Fruit fly (Drosophila melanogaster) whole organism, embryonic: ENCODE measurements around the gene CG34163.

Source experiments
- Atf6 ChIP-seq: fragments of 200-800 bp; sonication (Bioruptor generic); IDR thresholded peaks from 2 replicates; pipeline ENCODE4 v1.3.6; 2022; ENCODE audit warnings: missing biosample characterization, missing genetic modification characterization
- Bgb ChIP-seq: fragments of 200-800 bp; sonication (Bioruptor generic); IDR thresholded peaks from 2 replicates; pipeline ENCODE4 v1.3.6; 2022; ENCODE audit warnings: missing biosample characterization, missing genetic modification characterization; ENCODE audit not compliant: partially characterized antibody
- BtbVII ChIP-seq: fragments of 200-800 bp; sonication (Bioruptor generic); optimal IDR thresholded peaks from 3 replicates; lab custom pipeline; 2017; ENCODE audit warnings: missing biosample characterization, mild to moderate bottlenecking, missing genetic modification characterization
- Bteb2 ChIP-seq: fragments of 200-800 bp; sonication (Bioruptor generic); optimal IDR thresholded peaks from 2 replicates; lab custom pipeline; 2016; ENCODE audit warnings: missing biosample characterization, missing genetic modification characterization
- CG11696 ChIP-seq: fragments of 200-800 bp; sonication (Bioruptor generic); IDR thresholded peaks from 2 replicates; pipeline ENCODE4 v1.3.6; 2022; ENCODE audit warnings: missing biosample characterization, missing genetic modification characterization
- CG12236 ChIP-seq: fragments of 200-800 bp; sonication (Bioruptor generic); optimal IDR thresholded peaks from 2 replicates; lab custom pipeline; 2016; ENCODE audit warnings: missing biosample characterization, missing genetic modification characterization
- CG12659 ChIP-seq: fragments of 200-800 bp; sonication (Bioruptor generic); optimal IDR thresholded peaks from 3 replicates; lab custom pipeline; 2017; ENCODE audit warnings: mild to moderate bottlenecking, missing biosample characterization, missing genetic modification reagents, missing genetic modification characterization
- CG15073 ChIP-seq: fragments of 200-800 bp; sonication (Bioruptor generic); optimal IDR thresholded peaks from 2 replicates; lab custom pipeline; 2016; ENCODE audit warnings: missing biosample characterization, missing genetic modification characterization
- CG15479 ChIP-seq: fragments of 200-800 bp; sonication (Bioruptor generic); optimal IDR thresholded peaks from 3 replicates; lab custom pipeline; 2019; ENCODE audit warnings: missing biosample characterization, mild to moderate bottlenecking, missing genetic modification characterization, moderate library complexity
- CG15514 ChIP-seq: fragments of 200-800 bp; sonication (Bioruptor generic); optimal IDR thresholded peaks from 3 replicates; lab custom pipeline; 2017; ENCODE audit warnings: missing biosample characterization, missing genetic modification characterization, mild to moderate bottlenecking, moderate library complexity, missing genetic modification reagents
- CG17568 ChIP-seq: fragments of 200-800 bp; sonication (Bioruptor generic); optimal IDR thresholded peaks from 2 replicates; lab custom pipeline; 2018; ENCODE audit warnings: missing biosample characterization, mild to moderate bottlenecking, missing genetic modification characterization, moderate library complexity
- CG31365 ChIP-seq: fragments of 200-800 bp; sonication (Bioruptor generic); optimal IDR thresholded peaks from 2 replicates; lab custom pipeline; 2018; ENCODE audit warnings: missing biosample characterization, mild to moderate bottlenecking, missing genetic modification characterization
- CG31441 ChIP-seq: fragments of 200-800 bp; sonication (Bioruptor generic); IDR thresholded peaks from 2 replicates; pipeline ENCODE4 v1.3.6; 2022; ENCODE audit warnings: missing biosample characterization, missing genetic modification characterization
- CG4360 ChIP-seq: fragments of 200-800 bp; sonication (Bioruptor generic); IDR thresholded peaks from 2 replicates; pipeline ENCODE4 v1.3.6; 2022; ENCODE audit warnings: missing biosample characterization, missing genetic modification characterization
- CG5180 ChIP-seq: fragments of 200-800 bp; sonication (Bioruptor generic); optimal IDR thresholded peaks from 3 replicates; lab custom pipeline; 2017; ENCODE audit warnings: missing biosample characterization, missing genetic modification characterization, mild to moderate bottlenecking, moderate library complexity, missing genetic modification reagents
- CG6272 ChIP-seq: fragments of 200-800 bp; sonication (Bioruptor generic); IDR thresholded peaks from 2 replicates; pipeline ENCODE4 v1.3.6; 2022; ENCODE audit warnings: missing biosample characterization, missing genetic modification characterization
- CG7372 ChIP-seq: fragments of 200-800 bp; sonication (Bioruptor generic); IDR thresholded peaks from 2 replicates; pipeline ENCODE4 v1.3.6; 2022; ENCODE audit warnings: missing biosample characterization, missing genetic modification characterization
- CG8281 ChIP-seq: fragments of 200-800 bp; sonication (Bioruptor generic); optimal IDR thresholded peaks from 2 replicates; lab custom pipeline; 2018; ENCODE audit warnings: missing biosample characterization, mild to moderate bottlenecking, missing genetic modification characterization, moderate library complexity
- CG8290 ChIP-seq, 3 experiments: fragments of 200-800 bp; sonication (Bioruptor generic); optimal IDR thresholded peaks; 2 replicates each; lab custom pipeline; 2016 to 2019; ENCODE audit warnings: missing biosample characterization in 3 of 3, missing genetic modification characterization in 3 of 3, mild to moderate bottlenecking in 2 of 3, moderate library complexity in 1 of 3
- CG9727 ChIP-seq: fragments of 200-800 bp; sonication (Bioruptor generic); optimal IDR thresholded peaks from 3 replicates; lab custom pipeline; 2017; ENCODE audit warnings: missing biosample characterization, mild to moderate bottlenecking, missing genetic modification characterization
- CG9817 ChIP-seq: fragments of 200-800 bp; sonication (Bioruptor generic); optimal IDR thresholded peaks from 2 replicates; lab custom pipeline; 2018; ENCODE audit warnings: missing biosample characterization, mild to moderate bottlenecking, missing genetic modification characterization, moderate library complexity
- CG9932 ChIP-seq: fragments of 200-800 bp; sonication (Bioruptor generic); IDR thresholded peaks from 2 replicates; pipeline ENCODE4 v1.3.6; 2022; ENCODE audit warnings: missing biosample characterization, missing genetic modification characterization
- Dref ChIP-seq: fragments of 200-800 bp; sonication (Bioruptor generic); IDR thresholded peaks from 2 replicates; pipeline ENCODE4 v1.3.6; 2022; ENCODE audit warnings: missing biosample characterization, missing genetic modification characterization
- H2.0 ChIP-seq: fragments of 200-800 bp; sonication (Bioruptor generic); IDR thresholded peaks from 2 replicates; pipeline ENCODE4 v1.3.6; 2022; ENCODE audit warnings: missing biosample characterization, missing genetic modification characterization
- Hr39 ChIP-seq: fragments of >200 bp; optimal IDR thresholded peaks from 2 replicates; lab custom pipeline; 2017
- Hr78 ChIP-seq, 2 experiments: fragments of 200-800 bp in 1 of 2; fragments of >200 bp in 1 of 2; sonication (Bioruptor generic) in 1 of 2; optimal IDR thresholded peaks; 2 replicates each; lab custom pipeline; 2017 to 2019; ENCODE audit warnings: missing biosample characterization in 2 of 2, missing genetic modification characterization in 2 of 2, mild to moderate bottlenecking in 1 of 2, moderate library complexity in 1 of 2
- Lhr ChIP-seq: fragments of 200-800 bp; sonication (Bioruptor generic); optimal IDR thresholded peaks from 3 replicates; lab custom pipeline; 2017; ENCODE audit warnings: mild to moderate bottlenecking, missing biosample characterization, missing genetic modification reagents, missing genetic modification characterization
- NC2α ChIP-seq: fragments of 200-800 bp; sonication (Bioruptor generic); optimal IDR thresholded peaks from 2 replicates; lab custom pipeline; 2016; ENCODE audit warnings: missing biosample characterization, missing genetic modification characterization
- Neu2 ChIP-seq: fragments of 200-800 bp; sonication (Bioruptor generic); optimal IDR thresholded peaks from 3 replicates; lab custom pipeline; 2016; ENCODE audit warnings: missing biosample characterization, missing genetic modification characterization, borderline replicate concordance
- Opbp ChIP-seq: fragments of 200-800 bp; sonication (Bioruptor generic); IDR thresholded peaks from 3 replicates; pipeline ENCODE4 v1.3.6; 2022; ENCODE audit warnings: missing biosample characterization, missing genetic modification characterization; ENCODE audit not compliant: partially characterized antibody
- Rfx ChIP-seq: fragments of 200-800 bp; sonication (Bioruptor generic); IDR thresholded peaks from 2 replicates; pipeline ENCODE4 v1.3.6; 2022; ENCODE audit warnings: missing biosample characterization, missing genetic modification characterization
- Scr ChIP-seq: fragments of 200-800 bp; sonication (Bioruptor generic); IDR thresholded peaks from 2 replicates; pipeline ENCODE4 v1.3.6; 2022; ENCODE audit warnings: missing biosample characterization, missing genetic modification characterization; ENCODE audit not compliant: partially characterized antibody
- Taf1 ChIP-seq: fragments of 200-800 bp; sonication (Bioruptor generic); IDR thresholded peaks from 2 replicates; pipeline ENCODE4 v1.3.6; 2022; ENCODE audit warnings: missing biosample characterization, missing genetic modification characterization
- Trl ChIP-seq, 3 experiments: fragments of >200 bp in 2 of 3; fragments of 200-800 bp in 1 of 3; sonication (Bioruptor generic) in 1 of 3; optimal IDR thresholded peaks; 2 replicates in 1 of 3; 3 replicates in 2 of 3; lab custom pipeline; 2016 to 2017; ENCODE audit warnings: missing biosample characterization in 1 of 3, missing genetic modification characterization in 1 of 3
- abd-A ChIP-seq: fragments of 200-800 bp; sonication (Bioruptor generic); optimal IDR thresholded peaks from 3 replicates; lab custom pipeline; 2019; ENCODE audit warnings: missing biosample characterization, mild to moderate bottlenecking, missing genetic modification characterization, moderate library complexity
- az2 ChIP-seq: fragments of 200-800 bp; sonication (Bioruptor generic); optimal IDR thresholded peaks from 3 replicates; lab custom pipeline; 2016; ENCODE audit warnings: missing biosample characterization, missing genetic modification characterization
- chif ChIP-seq, 2 experiments: fragments of 200-800 bp; sonication (Bioruptor generic); optimal IDR thresholded peaks; 3 replicates each; lab custom pipeline; 2016; ENCODE audit warnings: missing biosample characterization in 2 of 2, missing genetic modification characterization in 2 of 2
- crc ChIP-seq: fragments of 200-800 bp; sonication (Bioruptor generic); optimal IDR thresholded peaks from 2 replicates; lab custom pipeline; 2016; ENCODE audit warnings: missing biosample characterization, missing genetic modification characterization
- dm ChIP-seq: fragments of 200-800 bp; sonication (Bioruptor generic); optimal IDR thresholded peaks from 3 replicates; lab custom pipeline; 2016; ENCODE audit warnings: missing biosample characterization, missing genetic modification characterization
- dpn ChIP-seq, 2 experiments: fragments of 200-800 bp; sonication (Bioruptor generic); optimal IDR thresholded peaks; 3 replicates each; lab custom pipeline; 2016; ENCODE audit warnings: missing biosample characterization in 2 of 2, missing genetic modification characterization in 2 of 2
- ftz-f1 ChIP-seq: fragments of 200-800 bp; sonication (Bioruptor generic); optimal IDR thresholded peaks from 2 replicates; lab custom pipeline; 2016; ENCODE audit warnings: missing biosample characterization, missing genetic modification characterization
- jumu ChIP-seq: fragments of 200-800 bp; sonication (Bioruptor generic); optimal IDR thresholded peaks from 3 replicates; lab custom pipeline; 2016; ENCODE audit warnings: missing biosample characterization, missing genetic modification characterization
- prd ChIP-seq, 3 experiments: fragments of >200 bp in 2 of 3; fragments of 200-800 bp in 1 of 3; sonication (Bioruptor generic) in 1 of 3; optimal IDR thresholded peaks in 2 of 3; IDR thresholded peaks in 1 of 3; 2 replicates in 2 of 3; 3 replicates in 1 of 3; pipeline versions ENCODE4 v1.3.6 to Lab custom; 2017 to 2022; ENCODE audit warnings: missing biosample characterization in 1 of 3, missing genetic modification characterization in 1 of 3
- pros ChIP-seq: fragments of 200-800 bp; sonication (Bioruptor generic); optimal IDR thresholded peaks from 3 replicates; lab custom pipeline; 2019; ENCODE audit warnings: missing biosample characterization, mild to moderate bottlenecking, missing genetic modification characterization, moderate library complexity
- ro ChIP-seq: fragments of 200-800 bp; sonication (Bioruptor generic); IDR thresholded peaks from 2 replicates; pipeline ENCODE4 v1.3.6; 2022; ENCODE audit warnings: missing biosample characterization, missing genetic modification characterization
- run ChIP-seq: fragments of 200-800 bp; sonication (Bioruptor generic); optimal IDR thresholded peaks from 3 replicates; lab custom pipeline; 2018; ENCODE audit warnings: missing biosample characterization, mild to moderate bottlenecking, missing genetic modification characterization
- sqz ChIP-seq: fragments of 200-800 bp; sonication (Bioruptor generic); optimal IDR thresholded peaks from 3 replicates; lab custom pipeline; 2018; ENCODE audit warnings: missing biosample characterization, mild to moderate bottlenecking, missing genetic modification characterization
- z ChIP-seq: fragments of 200-800 bp; sonication (Bioruptor generic); IDR thresholded peaks from 3 replicates; pipeline ENCODE4 v1.3.6; 2022; ENCODE audit warnings: missing biosample characterization, missing genetic modification characterization

Gene CG34163

dm6 chr2L:11970853-11971397 is 17.1 kb upstream of the CG34163 start (continued):
- TF ChIP-seq CG8281 (tag; lab: Kevin White, UChicago) (no peak), dpn (GFP tag; optimal IDR thresholded peaks at IDR 0.05; lab: Kevin White, UChicago) (peak in 1 of 2 experiments; percentile 2), Rfx (GFP tag; lab: Robert Waterston, UW) (peak; percentile 53), CG9817 (tag; lab: Kevin White, UChicago) (no peak), Hr39 (no peak), CG31365 (no peak), jumu (no peak), CG17568 (no peak), H2.0 (GFP tag; lab: Robert Waterston, UW) (no peak), CG11696 (GFP tag; lab: Robert Waterston, UW) (0 out of 2 replicates have a peak, but pooled peaks have one; percentile 18), Scr (GFP tag; lab: Robert Waterston, UW) (peak; percentile 45), crc (no peak), ftz-f1 (GFP tag; lab: Kevin White, UChicago) (peak; percentile 58), CG9932 (peak; percentile 35; the same call in 1 of the 2 replicates), CG8290 (GFP tag; optimal IDR thresholded peaks at IDR 0.05; lab: Kevin White, UChicago) (no peak), CG8290 (tag; optimal IDR thresholded peaks at IDR 0.05; lab: Kevin White, UChicago) (peak in 1 of 2 experiments; percentile 65), CG4360 (GFP tag; lab: Robert Waterston, UW) (peak; percentile 42), Lhr (no peak), Neu2 (GFP tag; lab: Kevin White, UChicago) (no peak), BtbVII (no peak), chif (GFP tag; optimal IDR thresholded peaks at IDR 0.05; lab: Kevin White, UChicago) (no peak), Bteb2 (GFP tag; lab: Kevin White, UChicago) (no peak), Hr78 (GFP tag; optimal IDR thresholded peaks at IDR 0.05; lab: Kevin White, UChicago) (peak in 1 of 2 experiments; percentile 50), CG7372 (GFP tag; lab: Robert Waterston, UW) (no peak), CG12236 (GFP tag; lab: Kevin White, UChicago) (no peak), pros (GFP tag; lab: Kevin White, UChicago) (peak; percentile 62), CG15514 (no peak), CG9727 (GFP tag; lab: Kevin White, UChicago) (no peak), CG15479 (GFP tag; lab: Kevin White, UChicago) (peak; percentile 43), Opbp (GFP tag; lab: Robert Waterston, UW) (0 out of 3 replicates have a peak, but pooled peaks have one; percentile 30), NC2α (GFP tag; lab: Kevin White, UChicago) (no peak), CG31441 (no peak), Dref (GFP tag; lab: Robert Waterston, UW) (no peak), ro (GFP tag; lab: Robert Waterston, UW) (no peak), Atf6 (peak; percentile 55), z (no peak), sqz (GFP tag; lab: Kevin White, UChicago) (no peak), abd-A (tag; lab: Kevin White, UChicago) (peak; percentile 64), Trl (optimal IDR thresholded peaks at IDR 0.05; lab: Kevin White, UChicago) (peak; percentile 88 to 94), Trl (GFP tag; optimal IDR thresholded peaks at IDR 0.05; lab: Kevin White, UChicago) (peak; percentile 55), CG6272 (GFP tag; lab: Robert Waterston, UW) (no peak), Taf1 (GFP tag; lab: Robert Waterston, UW) (no peak), prd (optimal IDR thresholded peaks at IDR 0.05; lab: Kevin White, UChicago) (no peak), prd (GFP tag; IDR thresholded peaks at IDR 0.05; lab: Robert Waterston, UW) (0 out of 3 replicates have a peak, but pooled peaks have one; percentile 14), az2 (GFP tag; lab: Kevin White, UChicago) (no peak), run (tag; lab: Kevin White, UChicago) (no peak), Bgb (GFP tag; lab: Robert Waterston, UW) (peak; percentile 64), CG5180 (GFP tag; lab: Kevin White, UChicago) (peak; percentile 97), CG12659 (GFP tag; lab: Kevin White, UChicago) (peak; percentile 40), CG15073 (no peak), dm (GFP tag; lab: Kevin White, UChicago) (peak; percentile 28)
